Worm (Caenorhabditis elegans) whole organism, late embryonic: ENCODE results near the gene C31H1.1.

Experiments used
- C08G9.2 ChIP-seq: sonication (generic microtip); optimal IDR thresholded peaks from 2 replicates; lab custom pipeline; 2016; ENCODE audit warnings: mild to moderate bottlenecking, missing genetic modification characterization, moderate library complexity, missing compliant biosample characterization
- F13H6.1 ChIP-seq: sonication (generic microtip); optimal IDR thresholded peaks from 2 replicates; lab custom pipeline; 2016; ENCODE audit warnings: missing genetic modification characterization, missing compliant biosample characterization
- K09A11.1 ChIP-seq: sonication (generic microtip); optimal IDR thresholded peaks from 2 replicates; lab custom pipeline; 2017; ENCODE audit warnings: antibody characterized with exemption, mild to moderate bottlenecking, missing genetic modification characterization, missing compliant biosample characterization; ENCODE audit not compliant: insufficient read depth
- ahr-1 ChIP-seq: sonication (generic microtip); optimal IDR thresholded peaks from 2 replicates; lab custom pipeline; 2016; ENCODE audit warnings: missing genetic modification characterization, missing compliant biosample characterization
- ama-1 ChIP-seq: fragments of 150-350 bp; optimal IDR thresholded peaks from 2 replicates; lab custom pipeline; 2014
- ceh-18 ChIP-seq: sonication (generic microtip); optimal IDR thresholded peaks from 2 replicates; lab custom pipeline; 2016; ENCODE audit warnings: missing genetic modification characterization, missing compliant biosample characterization
- ceh-2 ChIP-seq: sonication (generic microtip); optimal IDR thresholded peaks from 2 replicates; lab custom pipeline; 2016; ENCODE audit warnings: missing genotype, missing genetic modification characterization, missing compliant biosample characterization
- ceh-24 ChIP-seq: sonication (generic microtip); optimal IDR thresholded peaks from 2 replicates; lab custom pipeline; 2016; ENCODE audit warnings: mild to moderate bottlenecking, missing genetic modification characterization, missing compliant biosample characterization
- ceh-6 ChIP-seq: fragments of 200-800 bp; sonication (Bioruptor generic); optimal IDR thresholded peaks from 2 replicates; lab custom pipeline; 2018; ENCODE audit warnings: mild to moderate bottlenecking, missing genetic modification characterization, missing compliant biosample characterization
- che-1 ChIP-seq: sonication (generic microtip); optimal IDR thresholded peaks from 2 replicates; lab custom pipeline; 2016; ENCODE audit warnings: mild to moderate bottlenecking, missing genetic modification characterization, missing compliant biosample characterization
- dmd-4 ChIP-seq: sonication (generic microtip); optimal IDR thresholded peaks from 2 replicates; lab custom pipeline; 2016; ENCODE audit warnings: borderline replicate concordance, missing genetic modification characterization, missing compliant biosample characterization
- elt-2 ChIP-seq: sonication (generic microtip); optimal IDR thresholded peaks from 2 replicates; lab custom pipeline; 2016; ENCODE audit warnings: missing genetic modification reagents, missing genetic modification characterization, missing compliant biosample characterization
- ets-4 ChIP-seq: sonication (generic microtip); optimal IDR thresholded peaks from 2 replicates; lab custom pipeline; 2016; ENCODE audit warnings: missing genetic modification characterization, missing compliant biosample characterization
- eyg-1 ChIP-seq: sonication (generic microtip); optimal IDR thresholded peaks from 2 replicates; lab custom pipeline; 2016; ENCODE audit warnings: missing genotype, missing genetic modification characterization, missing compliant biosample characterization
- fax-1 ChIP-seq: sonication (generic microtip); optimal IDR thresholded peaks from 2 replicates; lab custom pipeline; 2016; ENCODE audit warnings: missing genotype, missing genetic modification characterization, missing compliant biosample characterization
- fkh-10 ChIP-seq: fragments of 150-350 bp; optimal IDR thresholded peaks from 2 replicates; lab custom pipeline; 2014; ENCODE audit warnings: missing biosample characterization, missing genetic modification reagents, missing genetic modification characterization
- gmeb-2 ChIP-seq: sonication (generic microtip); optimal IDR thresholded peaks from 2 replicates; lab custom pipeline; 2016; ENCODE audit warnings: missing genetic modification characterization, inconsistent platforms, missing compliant biosample characterization
- hlh-8 ChIP-seq: sonication (generic microtip); optimal IDR thresholded peaks from 2 replicates; lab custom pipeline; 2016; ENCODE audit warnings: missing genotype, missing genetic modification characterization, missing compliant biosample characterization
- lim-6 ChIP-seq: sonication (generic microtip); optimal IDR thresholded peaks from 2 replicates; lab custom pipeline; 2016; ENCODE audit warnings: missing genetic modification characterization, missing compliant biosample characterization
- lin-11 ChIP-seq: fragments of 200-800 bp; sonication (Bioruptor generic); optimal IDR thresholded peaks from 2 replicates; lab custom pipeline; 2018; ENCODE audit warnings: mild to moderate bottlenecking, missing genetic modification characterization, missing compliant biosample characterization
- madf-2 ChIP-seq: sonication (generic microtip); optimal IDR thresholded peaks from 2 replicates; lab custom pipeline; 2017; ENCODE audit warnings: missing genetic modification characterization, missing compliant biosample characterization
- mec-3 ChIP-seq: sonication (generic microtip); optimal IDR thresholded peaks from 2 replicates; lab custom pipeline; 2016; ENCODE audit warnings: borderline replicate concordance, missing genetic modification characterization, missing compliant biosample characterization
- nfya-1 ChIP-seq: sonication (generic microtip); optimal IDR thresholded peaks from 2 replicates; lab custom pipeline; 2017; ENCODE audit warnings: missing genetic modification characterization, mild to moderate bottlenecking, missing compliant biosample characterization, antibody characterized with exemption, moderate library complexity
- odd-2 ChIP-seq: sonication (generic microtip); optimal IDR thresholded peaks from 2 replicates; lab custom pipeline; 2017; ENCODE audit warnings: antibody characterized with exemption, mild to moderate bottlenecking, missing genetic modification characterization, missing compliant biosample characterization
- pax-1 ChIP-seq: fragments of 150-350 bp; optimal IDR thresholded peaks from 2 replicates; lab custom pipeline; 2014; ENCODE audit warnings: missing biosample characterization, missing genetic modification characterization
- pha-2 ChIP-seq: sonication (generic microtip); optimal IDR thresholded peaks from 2 replicates; lab custom pipeline; 2017; ENCODE audit warnings: mild to moderate bottlenecking, missing genetic modification characterization, missing compliant biosample characterization
- pha-4 ChIP-seq: fragments of 150-350 bp; optimal IDR thresholded peaks from 2 replicates; lab custom pipeline; 2018; ENCODE audit warnings: missing biosample characterization, missing genetic modification reagents, missing genetic modification characterization
- pqm-1 ChIP-seq: sonication (generic microtip); optimal IDR thresholded peaks from 2 replicates; lab custom pipeline; 2016; ENCODE audit warnings: missing genetic modification characterization, missing compliant biosample characterization
- sox-4 ChIP-seq: sonication (generic microtip); optimal IDR thresholded peaks from 2 replicates; lab custom pipeline; 2017; ENCODE audit warnings: mild to moderate bottlenecking, missing genetic modification characterization, inconsistent platforms, missing compliant biosample characterization
- tbx-2 ChIP-seq: sonication (generic microtip); optimal IDR thresholded peaks from 2 replicates; lab custom pipeline; 2016; ENCODE audit warnings: missing genetic modification characterization, missing compliant biosample characterization
- ttx-3 ChIP-seq: sonication (generic microtip); optimal IDR thresholded peaks from 2 replicates; lab custom pipeline; 2016; ENCODE audit warnings: missing genetic modification reagents, missing genetic modification characterization, missing compliant biosample characterization
- unc-42 ChIP-seq: sonication (generic microtip); optimal IDR thresholded peaks from 2 replicates; lab custom pipeline; 2016; ENCODE audit warnings: missing genotype, missing genetic modification characterization, missing compliant biosample characterization

C31H1.1 gene

ce11 chrIV:5760656-5761055 is 36.6 kb upstream of the C31H1.1 start:
- TF ChIP-seq tbx-2 (tag; lab: Kevin White, UChicago) (no peak), madf-2 (tag; lab: Kevin White, UChicago) (no peak)

ce11 chrIV:5761211-5761907 is 35.9 kb upstream of the C31H1.1 start:
- TF ChIP-seq ceh-18 (no peak), ama-1 (no peak)

DNA sequence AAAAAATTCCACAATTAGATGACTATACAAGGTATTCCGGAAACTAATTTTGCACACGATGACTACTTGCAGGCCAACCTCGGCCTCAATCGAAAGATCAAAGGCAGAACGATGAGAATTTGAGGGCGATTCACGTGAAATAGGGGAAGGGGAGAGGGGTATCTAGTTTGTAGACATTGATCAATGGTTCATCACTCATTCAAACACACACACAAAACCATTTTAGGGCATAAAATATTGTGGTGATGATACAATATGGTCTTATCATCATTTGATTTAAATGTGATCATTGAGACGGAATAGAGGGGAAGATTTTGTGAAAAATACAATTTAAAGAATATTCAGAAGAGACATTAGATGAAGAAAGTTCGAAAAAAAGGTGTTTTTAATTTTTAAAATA is 34.5 kb upstream of the C31H1.1 start:
- TF ChIP-seq pqm-1 (no peak), mec-3 (tag; lab: Kevin White, UChicago) (no peak)

ce11 chrIV:5764392-5764791 is 32.9 kb upstream of the C31H1.1 start:
- TF ChIP-seq fkh-10 (GFP tag; lab: Kevin White, UChicago) (no peak), gmeb-2 (tag; lab: Kevin White, UChicago) (no peak), K09A11.1 (tag; lab: Kevin White, UChicago) (no peak), eyg-1 (no peak), sox-4 (no peak), pha-2 (no peak), C08G9.2 (tag; lab: Kevin White, UChicago) (no peak), ets-4 (tag; lab: Kevin White, UChicago) (no peak), ahr-1 (tag; lab: Kevin White, UChicago) (no peak), ceh-18 (no peak), ceh-2 (tag; lab: Kevin White, UChicago) (no peak), dmd-4 (no peak), ceh-24 (no peak), lin-11 (tag; lab: Kevin White, UChicago) (no peak), unc-42 (tag; lab: Kevin White, UChicago) (no peak), F13H6.1 (no peak), pax-1 (tag; lab: Kevin White, UChicago) (no peak)

DNA sequence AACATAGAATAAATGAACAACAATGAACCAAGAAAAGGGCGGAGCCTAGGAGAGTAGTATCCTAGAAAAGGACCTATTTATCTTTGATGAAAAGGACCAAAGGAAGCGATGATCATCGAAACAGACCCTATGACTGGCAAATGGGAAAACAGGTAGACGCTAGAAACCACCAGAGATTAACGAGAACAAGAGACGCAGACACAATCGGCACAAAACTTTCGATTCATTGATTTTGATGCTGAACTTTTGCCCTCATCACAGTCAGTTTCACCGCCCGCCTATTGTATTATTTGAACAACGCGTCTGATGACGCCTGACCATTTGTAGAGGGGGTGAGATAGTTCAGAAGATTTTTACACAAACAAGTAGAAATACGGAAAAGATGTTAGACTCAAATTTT is 31.6 kb upstream of the C31H1.1 start:
- no peak for TF ChIP-seq ceh-6 (GFP tag; lab: Kevin White, UChicago)
- no peak for TF ChIP-seq lim-6 (tag; lab: Kevin White, UChicago)
- TF ChIP-seq hlh-8 (tag; lab: Kevin White, UChicago), result no peak
- TF ChIP-seq elt-2 (tag; lab: Kevin White, UChicago), result no peak

ce11 chrIV:5766804-5767203 is 30.4 kb upstream of the C31H1.1 start:
- TF ChIP-seq ceh-6 (GFP tag; lab: Kevin White, UChicago), result no peak
- TF ChIP-seq ttx-3, result no peak
- TF ChIP-seq odd-2 (tag; lab: Kevin White, UChicago), result no peak
- no peak for TF ChIP-seq nfya-1 (tag; lab: Kevin White, UChicago)
- TF ChIP-seq mec-3 (tag; lab: Kevin White, UChicago), result no peak
- no peak for TF ChIP-seq fax-1 (tag; lab: Kevin White, UChicago)
- TF ChIP-seq dmd-4, result no peak
- no peak for TF ChIP-seq ceh-18
- TF ChIP-seq che-1 (tag; lab: Kevin White, UChicago), result no peak
- TF ChIP-seq pha-4 (tag; lab: Kevin White, UChicago), result no peak
- TF ChIP-seq lim-6 (tag; lab: Kevin White, UChicago), result no peak
